ENCODE assay signal across 1 fruit fly cellular context in genomic region chrX:18644890-18645289, dm6.
TF ChIP-seq lines count a peak whose summit lies in the region.

No protein-coding gene starts in this region.

TF ChIP-seq in whole organism, embryonic, 481 proteins besides CTCF, POLR2A, EP300 and RAD21 (continued from another document and continues in another):
- TF ChIP-seq CG2875 (GFP tag; optimal IDR thresholded peaks at IDR 0.05; lab: Kevin White, UChicago) (peak; percentile 70), CG17186 (GFP tag; optimal IDR thresholded peaks at IDR 0.05; lab: Kevin White, UChicago) (peak; percentile 16), inv (GFP tag; IDR thresholded peaks at IDR 0.05; lab: Robert Waterston, UW; ENCODE audit: partially characterized antibody) (no peak), bowl (GFP tag; IDR thresholded peaks at IDR 0.05; lab: Robert Waterston, UW) (peak; percentile 20; the same call in 1 of the 2 replicates), CG1792 (GFP tag; optimal IDR thresholded peaks at IDR 0.05; lab: Kevin White, UChicago) (peak; percentile 58), Jarid2 (GFP tag; optimal IDR thresholded peaks at IDR 0.05; lab: Kevin White, UChicago) (no peak), crc (GFP tag; optimal IDR thresholded peaks at IDR 0.05; lab: Kevin White, UChicago) (peak; percentile 54), en (GFP tag; optimal IDR thresholded peaks at IDR 0.05; lab: Kevin White, UChicago) (peak; percentile 46), CG6654 (GFP tag; optimal IDR thresholded peaks at IDR 0.05; lab: Kevin White, UChicago) (peak; percentile 52), CG31224 (GFP tag; IDR thresholded peaks at IDR 0.05; lab: Robert Waterston, UW) (peak; percentile 56), CG9817 (tag; optimal IDR thresholded peaks at IDR 0.05; lab: Kevin White, UChicago) (peak; percentile 87), CG2889 (GFP tag; IDR thresholded peaks at IDR 0.05; lab: Robert Waterston, UW) (0 out of 3 replicates have a peak, but pooled peaks have one; percentile 21), salm (tag; optimal IDR thresholded peaks at IDR 0.05; lab: Kevin White, UChicago) (peak; percentile 80), CG7928 (GFP tag; optimal IDR thresholded peaks at IDR 0.05; lab: Kevin White, UChicago) (peak; percentile 43), p53 (GFP tag; optimal IDR thresholded peaks at IDR 0.05; lab: Kevin White, UChicago) (peak; percentile 1), ara (GFP tag; IDR thresholded peaks at IDR 0.05; lab: Robert Waterston, UW) (peak; percentile 65), gsb (GFP tag; IDR thresholded peaks at IDR 0.05; lab: Robert Waterston, UW) (peak; percentile 61), CG15011 (GFP tag; optimal IDR thresholded peaks at IDR 0.05; lab: Kevin White, UChicago) (peak; percentile 71), CG7839 (tag; optimal IDR thresholded peaks at IDR 0.05; lab: Kevin White, UChicago) (peak; percentile 58), YL-1 (GFP tag; optimal IDR thresholded peaks at IDR 0.05; lab: Kevin White, UChicago) (peak; percentile 15), HLH54F (GFP tag; optimal IDR thresholded peaks at IDR 0.05; lab: Kevin White, UChicago) (peak; percentile 66), CG16863 (GFP tag; optimal IDR thresholded peaks at IDR 0.05; lab: Kevin White, UChicago) (peak; percentile 75), Usf (GFP tag; optimal IDR thresholded peaks at IDR 0.05; lab: Kevin White, UChicago) (peak; percentile 18), cwo (GFP tag; optimal IDR thresholded peaks at IDR 0.05; lab: Kevin White, UChicago) (peak; percentile 78), CG18262 (tag; optimal IDR thresholded peaks at IDR 0.05; lab: Kevin White, UChicago) (peak; percentile 82), btn (GFP tag; optimal IDR thresholded peaks at IDR 0.05; lab: Kevin White, UChicago) (peak; percentile 58), CG4328 (GFP tag; optimal IDR thresholded peaks at IDR 0.05; lab: Kevin White, UChicago) (peak; percentile 68), CG18476 (GFP tag; optimal IDR thresholded peaks at IDR 0.05; lab: Kevin White, UChicago) (peak; percentile 74), al (GFP tag; IDR thresholded peaks at IDR 0.05; lab: Robert Waterston, UW) (peak; percentile 36; the same call in 1 of the 2 replicates), MESR4 (GFP tag; optimal IDR thresholded peaks at IDR 0.05; lab: Kevin White, UChicago) (peak; percentile 20), CG4854 (GFP tag; optimal IDR thresholded peaks at IDR 0.05; lab: Kevin White, UChicago) (peak; percentile 56), CG17802 (tag; optimal IDR thresholded peaks at IDR 0.05; lab: Kevin White, UChicago) (peak; percentile 57), CG34422 (GFP tag; IDR thresholded peaks at IDR 0.05; lab: Robert Waterston, UW) (peak; percentile 74; the same call in 2 of the 3 replicates), CG8359 (GFP tag; optimal IDR thresholded peaks at IDR 0.05; lab: Kevin White, UChicago; ENCODE audit: borderline replicate concordance) (peak; percentile 62), CG11398 (GFP tag; optimal IDR thresholded peaks at IDR 0.05; lab: Kevin White, UChicago) (no peak), mirr (GFP tag; optimal IDR thresholded peaks at IDR 0.05; lab: Kevin White, UChicago) (peak; percentile 31), Eip74EF (GFP tag; optimal IDR thresholded peaks at IDR 0.05; lab: Kevin White, UChicago) (peak in 1 of 2 experiments; percentile 25), pnt (GFP tag; optimal IDR thresholded peaks at IDR 0.05; lab: Kevin White, UChicago) (peak; percentile 68), eve (GFP tag; optimal IDR thresholded peaks at IDR 0.05; lab: Kevin White, UChicago) (no peak), Tbp (GFP tag; optimal IDR thresholded peaks at IDR 0.05; lab: Kevin White, UChicago) (no peak), cas (GFP tag; IDR thresholded peaks at IDR 0.05; lab: Robert Waterston, UW) (no peak), insv (GFP tag; optimal IDR thresholded peaks at IDR 0.05; lab: Kevin White, UChicago) (no peak), Dip3 (GFP tag; optimal IDR thresholded peaks at IDR 0.05; lab: Kevin White, UChicago) (peak; percentile 68), CG10979 (tag; optimal IDR thresholded peaks at IDR 0.05; lab: Kevin White, UChicago) (peak; percentile 82), nom (GFP tag; optimal IDR thresholded peaks at IDR 0.05; lab: Kevin White, UChicago) (peak; percentile 31), PHDP (tag; optimal IDR thresholded peaks at IDR 0.05; lab: Kevin White, UChicago) (peak; percentile 84), CG4617 (GFP tag; optimal IDR thresholded peaks at IDR 0.05; lab: Kevin White, UChicago; ENCODE audit: borderline replicate concordance) (peak; percentile 39), CG16813 (GFP tag; IDR thresholded peaks at IDR 0.05; lab: Robert Waterston, UW; ENCODE audit: partially characterized antibody) (no peak), CG2712 (tag; optimal IDR thresholded peaks at IDR 0.05; lab: Kevin White, UChicago) (peak; percentile 85), CG7963 (GFP tag; IDR thresholded peaks at IDR 0.05; lab: Robert Waterston, UW; ENCODE audit: partially characterized antibody) (no peak), Opbp (GFP tag; IDR thresholded peaks at IDR 0.05; lab: Robert Waterston, UW; ENCODE audit: partially characterized antibody) (no peak), gro (GFP tag; optimal IDR thresholded peaks at IDR 0.05; lab: Kevin White, UChicago) (peak; percentile 9), CG1233 (GFP tag; optimal IDR thresholded peaks at IDR 0.05; lab: Kevin White, UChicago) (peak; percentile 75), kah (GFP tag; optimal IDR thresholded peaks at IDR 0.05; lab: Kevin White, UChicago) (peak; percentile 71), chif (GFP tag; optimal IDR thresholded peaks at IDR 0.05; lab: Kevin White, UChicago) (peak; percentile 65 to 85), vvl (GFP tag; IDR thresholded peaks at IDR 0.05; lab: Robert Waterston, UW) (peak; percentile 84), Dip2 (GFP tag; IDR thresholded peaks at IDR 0.05; lab: Robert Waterston, UW) (no peak), ab (GFP tag; optimal IDR thresholded peaks at IDR 0.05; lab: Kevin White, UChicago) (no peak), CG18011 (GFP tag; optimal IDR thresholded peaks at IDR 0.05; lab: Kevin White, UChicago) (peak; percentile 49), so (GFP tag; IDR thresholded peaks at IDR 0.05; lab: Robert Waterston, UW) (no peak; the same call in 2 of the 3 replicates), usp (GFP tag; optimal IDR thresholded peaks at IDR 0.05; lab: Kevin White, UChicago) (no peak), CG15269 (tag; optimal IDR thresholded peaks at IDR 0.05; lab: Kevin White, UChicago) (peak; percentile 90), CG17359 (tag; optimal IDR thresholded peaks at IDR 0.05; lab: Kevin White, UChicago) (peak; percentile 90), CG12942 (GFP tag; optimal IDR thresholded peaks at IDR 0.05; lab: Kevin White, UChicago) (peak; percentile 62), CG13894 (tag; optimal IDR thresholded peaks at IDR 0.05; lab: Kevin White, UChicago) (peak; percentile 70), Bdp1 (GFP tag; optimal IDR thresholded peaks at IDR 0.05; lab: Kevin White, UChicago) (peak; percentile 66), CG4424 (GFP tag; optimal IDR thresholded peaks at IDR 0.05; lab: Kevin White, UChicago) (peak; percentile 79), CG2120 (GFP tag; optimal IDR thresholded peaks at IDR 0.05; lab: Kevin White, UChicago) (peak; percentile 89), CG7357 (GFP tag; IDR thresholded peaks at IDR 0.05; lab: Robert Waterston, UW) (peak; percentile 72), chinmo (GFP tag; IDR thresholded peaks at IDR 0.05; lab: Robert Waterston, UW; ENCODE audit: partially characterized antibody) (no peak), exex (tag; optimal IDR thresholded peaks at IDR 0.05; lab: Kevin White, UChicago) (peak; percentile 67), fd64A (GFP tag; optimal IDR thresholded peaks at IDR 0.05; lab: Kevin White, UChicago) (peak; percentile 65), ATbp (GFP tag; optimal IDR thresholded peaks at IDR 0.05; lab: Kevin White, UChicago) (peak; percentile 84), CG10366 (GFP tag; IDR thresholded peaks at IDR 0.05; lab: Robert Waterston, UW) (peak; percentile 80), Dfd (GFP tag; optimal IDR thresholded peaks at IDR 0.05; lab: Kevin White, UChicago) (no peak), Drgx (GFP tag; IDR thresholded peaks at IDR 0.05; lab: Robert Waterston, UW) (peak; percentile 52; the same call in 1 of the 2 replicates), vnd (GFP tag; IDR thresholded peaks at IDR 0.05; lab: Robert Waterston, UW; ENCODE audit: partially characterized antibody) (no peak), Hand (GFP tag; optimal IDR thresholded peaks at IDR 0.05; lab: Kevin White, UChicago) (peak; percentile 55), seq (GFP tag; IDR thresholded peaks at IDR 0.05; lab: Robert Waterston, UW) (peak; percentile 72), nerfin-2 (GFP tag; IDR thresholded peaks at IDR 0.05; lab: Robert Waterston, UW; ENCODE audit: partially characterized antibody) (no peak), CG6254 (GFP tag; optimal IDR thresholded peaks at IDR 0.05; lab: Kevin White, UChicago) (peak; percentile 68), Pdp1 (GFP tag; optimal IDR thresholded peaks at IDR 0.05; lab: Kevin White, UChicago) (peak; percentile 14 to 83), ftz-f1 (GFP tag; optimal IDR thresholded peaks at IDR 0.05; lab: Kevin White, UChicago) (no peak), Ets97D (GFP tag; optimal IDR thresholded peaks at IDR 0.05; lab: Kevin White, UChicago) (no peak), jumu (GFP tag; optimal IDR thresholded peaks at IDR 0.05; lab: Kevin White, UChicago) (peak; percentile 74), CG1602 (GFP tag; optimal IDR thresholded peaks at IDR 0.05; lab: Kevin White, UChicago) (peak; percentile 72), pho (GFP tag; optimal IDR thresholded peaks at IDR 0.05; lab: Kevin White, UChicago) (peak; percentile 71), CG32532 (GFP tag; IDR thresholded peaks at IDR 0.05; lab: Robert Waterston, UW) (peak; percentile 75), bcd (GFP tag; optimal IDR thresholded peaks at IDR 0.05; lab: Kevin White, UChicago) (peak; percentile 77), CG10565 (GFP tag; optimal IDR thresholded peaks at IDR 0.05; lab: Kevin White, UChicago) (no peak), CG13775 (GFP tag; optimal IDR thresholded peaks at IDR 0.05; lab: Kevin White, UChicago) (peak; percentile 67), CG17568 (GFP tag; optimal IDR thresholded peaks at IDR 0.05; lab: Kevin White, UChicago) (peak; percentile 72), CG4404 (GFP tag; IDR thresholded peaks at IDR 0.05; lab: Robert Waterston, UW) (peak; percentile 59), CG4707 (GFP tag; optimal IDR thresholded peaks at IDR 0.05; lab: Kevin White, UChicago) (peak; percentile 44), TFAM (GFP tag; optimal IDR thresholded peaks at IDR 0.05; lab: Kevin White, UChicago) (peak; percentile 33), sd (tag; optimal IDR thresholded peaks at IDR 0.05; lab: Kevin White, UChicago) (no peak), Dek (tag; optimal IDR thresholded peaks at IDR 0.05; lab: Kevin White, UChicago) (peak; percentile 84), psq (GFP tag; optimal IDR thresholded peaks at IDR 0.05; lab: Kevin White, UChicago) (peak; percentile 4), sna (GFP tag; IDR thresholded peaks at IDR 0.05; lab: Robert Waterston, UW; ENCODE audit: partially characterized antibody) (no peak), CG11456 (GFP tag; IDR thresholded peaks at IDR 0.05; lab: Robert Waterston, UW) (peak; percentile 72), Dll (GFP tag; IDR thresholded peaks at IDR 0.05; lab: Robert Waterston, UW; ENCODE audit: partially characterized antibody) (no peak), Neu2 (GFP tag; optimal IDR thresholded peaks at IDR 0.05; lab: Kevin White, UChicago; ENCODE audit: borderline replicate concordance) (no peak), slou (GFP tag; optimal IDR thresholded peaks at IDR 0.05; lab: Kevin White, UChicago) (no peak), CG16779 (GFP tag; IDR thresholded peaks at IDR 0.05; lab: Robert Waterston, UW) (no peak), dmrt99B (tag; optimal IDR thresholded peaks at IDR 0.05; lab: Kevin White, UChicago) (peak; percentile 83), az2 (GFP tag; optimal IDR thresholded peaks at IDR 0.05; lab: Kevin White, UChicago) (peak; percentile 84), CG2678 (tag; optimal IDR thresholded peaks at IDR 0.05; lab: Kevin White, UChicago) (peak; percentile 92), CG12299 (tag; optimal IDR thresholded peaks at IDR 0.05; lab: Kevin White, UChicago) (peak; percentile 60), sim (GFP tag; IDR thresholded peaks at IDR 0.05; lab: Robert Waterston, UW) (0 out of 2 replicates have a peak, but pooled peaks have one; percentile 34), H15 (GFP tag; IDR thresholded peaks at IDR 0.05; lab: Robert Waterston, UW) (peak; percentile 69; the same call in 2 of the 3 replicates), NK7.1 (GFP tag; optimal IDR thresholded peaks at IDR 0.05; lab: Kevin White, UChicago) (no peak), CG6175 (GFP tag; IDR thresholded peaks at IDR 0.05; lab: Robert Waterston, UW) (no peak), fd102C (GFP tag; optimal IDR thresholded peaks at IDR 0.05; lab: Kevin White, UChicago) (no peak), Asciz (GFP tag; optimal IDR thresholded peaks at IDR 0.05; lab: Kevin White, UChicago) (peak; percentile 79), CG17829 (tag; optimal IDR thresholded peaks at IDR 0.05; lab: Kevin White, UChicago) (peak; percentile 87), bab2 (GFP tag; optimal IDR thresholded peaks at IDR 0.05; lab: Kevin White, UChicago) (peak; percentile 22), Taf1 (GFP tag; IDR thresholded peaks at IDR 0.05; lab: Robert Waterston, UW) (peak; percentile 46; the same call in 1 of the 2 replicates), gcm2 (GFP tag; optimal IDR thresholded peaks at IDR 0.05; lab: Kevin White, UChicago) (no peak), fd96Cb (tag; optimal IDR thresholded peaks at IDR 0.05; lab: Kevin White, UChicago) (peak; percentile 85), Kr (GFP tag; optimal IDR thresholded peaks at IDR 0.05; lab: Kevin White, UChicago) (no peak), hb (GFP tag; IDR thresholded peaks at IDR 0.05; lab: Robert Waterston, UW; ENCODE audit: partially characterized antibody) (no peak), CG11093 (GFP tag; IDR thresholded peaks at IDR 0.05; lab: Robert Waterston, UW) (no peak; the same call in 2 of the 3 replicates), CG9609 (GFP tag; optimal IDR thresholded peaks at IDR 0.05; lab: Kevin White, UChicago) (peak; percentile 52), maf-S (GFP tag; optimal IDR thresholded peaks at IDR 0.05; lab: Kevin White, UChicago) (peak; percentile 66), esg (GFP tag; conservative IDR thresholded peaks at IDR 0.05; lab: Robert Waterston, UW) (peak; percentile 55; the same call in 1 of the 2 replicates), CG12391 (tag; optimal IDR thresholded peaks at IDR 0.05; lab: Kevin White, UChicago) (peak; percentile 86), B-H1 (GFP tag; IDR thresholded peaks at IDR 0.05; lab: Robert Waterston, UW) (peak; percentile 70), zfh2 (GFP tag; optimal IDR thresholded peaks at IDR 0.05; lab: Kevin White, UChicago) (peak; percentile 59)
